Worm (Caenorhabditis elegans): Measurements from ENCODE around the gene R09E10.8.

Gene R09E10.8

DNA sequence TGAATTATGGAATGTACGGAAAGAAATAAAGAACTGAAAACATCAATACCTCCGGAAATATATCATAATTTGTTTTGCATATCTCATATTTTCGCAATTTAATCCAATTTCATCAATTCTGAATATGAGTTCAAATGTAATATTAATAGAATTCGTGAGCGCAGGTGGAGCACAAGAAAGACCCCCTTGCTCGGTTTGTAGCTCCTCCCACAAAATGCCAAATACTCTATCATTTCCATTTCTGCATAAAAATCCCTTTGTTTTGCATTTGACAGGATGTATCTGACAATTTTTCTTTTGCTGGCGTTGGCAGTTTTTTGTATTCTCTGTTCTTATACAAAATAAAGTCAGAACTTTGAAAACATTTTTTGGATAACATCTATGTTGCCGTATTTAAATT is 35.2 kb downstream of the R09E10.8 start:
- TF ChIP-seq ceh-9 (tag; optimal IDR thresholded peaks at IDR 0.05) (no peak), ceh-82 (tag; optimal IDR thresholded peaks at IDR 0.05) (no peak), lin-15B (tag; optimal IDR thresholded peaks at IDR 0.05) (no peak)

DNA sequence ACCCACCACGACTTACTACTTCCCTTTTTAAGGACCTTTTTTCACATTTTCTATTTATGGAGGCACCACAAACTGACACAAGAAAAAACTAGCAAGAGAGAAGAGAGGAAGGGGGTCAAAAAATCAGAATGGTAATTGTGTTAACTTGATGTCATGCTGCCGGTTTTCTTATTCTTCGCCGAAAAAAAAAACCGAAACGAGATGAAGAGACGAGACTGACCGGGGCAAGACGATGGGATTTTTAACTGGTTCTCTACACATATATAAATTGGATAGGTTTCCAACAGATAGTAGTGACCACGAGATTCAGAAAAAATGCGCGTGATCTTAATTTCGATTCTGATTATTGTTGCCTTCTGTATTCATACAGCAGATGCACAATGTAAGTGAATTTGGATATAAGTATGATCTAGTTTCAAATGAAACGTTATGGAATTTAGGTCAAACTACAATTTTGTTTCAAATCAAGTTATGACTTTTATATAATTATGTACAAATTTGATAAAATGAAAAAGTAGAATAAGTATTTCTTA is 36.4 kb downstream of the R09E10.8 start, which contains the start of gene Y43C5A.3:
TSS of gene Y43C5A.3 (plus strand) at position 256 of the 533 bp plus-strand sequence.
- TF ChIP-seq eor-1 (tag; optimal IDR thresholded peaks at IDR 0.05), result no peak
- TF ChIP-seq sea-2 (GFP tag; optimal IDR thresholded peaks at IDR 0.05), result no peak
- TF ChIP-seq pqm-1 (tag; optimal IDR thresholded peaks at IDR 0.05), result no peak
- no peak for TF ChIP-seq egl-27 (tag; optimal IDR thresholded peaks at IDR 0.05)
- peak; percentile 57 for TF ChIP-seq nhr-23 (tag; optimal IDR thresholded peaks at IDR 0.05)
- no peak for TF ChIP-seq tbx-2 (tag; optimal IDR thresholded peaks at IDR 0.05)
- TF ChIP-seq R02D3.7 (tag; optimal IDR thresholded peaks at IDR 0.05), result no peak

DNA sequence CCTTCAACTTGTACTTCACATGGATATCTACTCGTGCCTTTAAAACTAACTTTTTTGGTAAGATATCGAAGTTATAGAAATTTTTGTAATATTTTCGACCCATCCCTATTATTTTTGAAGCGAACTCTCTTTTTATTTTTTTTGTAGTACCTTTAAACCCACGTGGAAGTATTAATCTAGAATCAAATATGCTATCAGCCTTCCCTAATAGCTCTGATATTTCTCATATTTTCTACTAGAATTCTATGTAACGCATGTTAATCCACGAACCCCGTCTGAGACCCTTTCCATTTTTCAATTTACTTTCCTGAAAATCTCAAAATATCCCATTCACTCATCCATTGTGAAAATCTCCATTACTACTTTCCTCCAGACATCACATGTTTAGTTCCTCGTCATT is 36.9 kb downstream of the R09E10.8 start:
- no peak for TF ChIP-seq pqm-1 (tag; optimal IDR thresholded peaks at IDR 0.05)
- TF ChIP-seq zag-1 (tag; optimal IDR thresholded peaks at IDR 0.05), result no peak
- TF ChIP-seq nhr-28 (tag; optimal IDR thresholded peaks at IDR 0.05), result no peak
- TF ChIP-seq mdl-1 (tag; optimal IDR thresholded peaks at IDR 0.05), result no peak
- no peak for TF ChIP-seq ama-1 (optimal IDR thresholded peaks at IDR 0.05)
- no peak for TF ChIP-seq daf-12 (tag; optimal IDR thresholded peaks at IDR 0.05)
- TF ChIP-seq fkh-2 (tag; optimal IDR thresholded peaks at IDR 0.05), result no peak
- no peak for TF ChIP-seq ceh-16 (tag; optimal IDR thresholded peaks at IDR 0.05)
- TF ChIP-seq fkh-10 (GFP tag; optimal IDR thresholded peaks at IDR 0.05), result no peak

DNA sequence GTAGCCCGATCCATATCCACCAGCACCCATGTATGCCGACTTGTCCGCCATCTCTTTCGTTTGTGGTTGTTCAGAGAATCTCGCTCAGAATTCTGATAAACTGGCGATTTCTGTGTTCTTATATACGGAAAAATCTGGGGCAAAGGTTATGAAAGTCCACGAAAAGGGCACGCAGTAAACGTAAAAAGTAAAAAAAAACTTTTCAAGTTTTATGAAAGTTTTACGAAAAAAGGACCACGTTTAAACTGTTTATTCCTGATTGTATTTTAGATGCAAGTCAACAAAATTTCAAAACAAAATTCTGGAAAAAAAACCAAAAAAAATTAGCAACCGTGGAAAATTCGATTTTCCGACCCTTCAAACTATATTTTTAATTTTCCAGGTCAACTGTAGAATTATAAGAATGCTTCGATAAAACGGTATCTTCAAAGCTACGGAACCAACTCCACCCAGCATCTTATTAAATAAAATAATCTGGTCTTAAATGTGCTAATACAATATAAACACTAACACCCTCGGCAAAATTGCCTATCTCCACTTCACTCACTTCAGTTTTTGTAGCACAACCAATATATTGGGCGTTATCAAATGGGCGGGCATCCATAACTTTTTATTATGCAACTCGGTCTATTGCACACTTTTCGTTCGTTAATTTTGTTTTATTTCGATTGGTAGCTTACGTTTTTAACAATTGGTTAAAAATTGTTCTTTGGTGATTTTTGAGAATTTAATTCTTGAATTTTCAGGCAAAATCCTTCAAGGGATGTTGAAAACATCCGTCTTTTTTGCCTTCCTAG is 40.9 kb downstream of the R09E10.8 start, which contains the start of the genes nspd-7 and Y43C5A.2:
TSS of gene nspd-7 (minus strand) at position 51 of the 797 bp plus-strand sequence.
TSS of gene Y43C5A.2 (plus strand) at position 747 of the 797 bp plus-strand sequence.
- TF ChIP-seq ZK546.5 (tag; optimal IDR thresholded peaks at IDR 0.05) (no peak), nhr-12 (tag; optimal IDR thresholded peaks at IDR 0.05) (no peak), pha-4 (tag; optimal IDR thresholded peaks at IDR 0.05) (peak; percentile 22), ceh-16 (tag; optimal IDR thresholded peaks at IDR 0.05) (no peak), pqm-1 (tag; optimal IDR thresholded peaks at IDR 0.05) (peak; percentile 34), elt-2 (tag; optimal IDR thresholded peaks at IDR 0.05) (peak; percentile 69), eor-1 (tag; optimal IDR thresholded peaks at IDR 0.05) (no peak), zag-1 (tag; optimal IDR thresholded peaks at IDR 0.05) (no peak), R02D3.7 (tag; optimal IDR thresholded peaks at IDR 0.05) (no peak), ztf-4 (tag; optimal IDR thresholded peaks at IDR 0.05) (no peak), fkh-10 (GFP tag; optimal IDR thresholded peaks at IDR 0.05) (no peak), nhr-76 (tag; optimal IDR thresholded peaks at IDR 0.05) (no peak)

DNA sequence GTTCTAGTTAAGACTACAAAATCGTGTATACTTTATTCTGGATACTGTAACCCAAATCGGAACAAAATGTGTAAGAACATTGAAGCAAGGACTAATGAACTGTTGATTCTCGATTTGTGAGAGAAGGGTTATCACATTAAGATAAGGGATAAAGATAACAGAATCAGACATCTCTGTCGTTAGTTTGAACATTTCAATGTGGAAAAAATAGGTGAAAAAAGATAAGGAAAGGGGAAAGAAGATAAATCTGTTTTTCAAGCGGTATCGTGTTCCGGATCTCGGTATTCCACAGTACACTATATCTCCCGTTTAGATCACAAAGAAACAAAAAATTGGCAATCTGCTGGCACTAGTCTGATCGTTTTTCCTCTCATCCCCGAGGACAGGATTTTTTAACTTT is 49.2 kb downstream of the R09E10.8 start:
- TF ChIP-seq nhr-43 (tag; optimal IDR thresholded peaks at IDR 0.05; ENCODE audit: poor library complexity, severe bottlenecking) (peak; percentile 17), nhr-23 (tag; optimal IDR thresholded peaks at IDR 0.05) (peak; percentile 88), lsy-12 (tag; optimal IDR thresholded peaks at IDR 0.05) (no peak), elt-1 (tag; optimal IDR thresholded peaks at IDR 0.05) (peak; percentile 92), elt-3 (tag; optimal IDR thresholded peaks at IDR 0.05) (peak in 2 of 3 experiments; percentile 79 to 95), nhr-12 (tag; optimal IDR thresholded peaks at IDR 0.05) (no peak)
